Worm (Caenorhabditis elegans) whole organism, L1 larva: ENCODE measurements around the gene F43C11.2.

Experiments used
- C04F5.9 ChIP-seq: sonication (generic microtip); optimal IDR thresholded peaks from 2 replicates; lab custom pipeline; 2016; ENCODE audit warnings: missing genetic modification characterization, missing compliant biosample characterization
- C16A3.4 ChIP-seq: fragments of 150-350 bp; optimal IDR thresholded peaks from 2 replicates; lab custom pipeline; 2014; ENCODE audit warnings: missing biosample characterization, missing genetic modification characterization
- C34B4.2 ChIP-seq: sonication (generic microtip); optimal IDR thresholded peaks from 2 replicates; lab custom pipeline; 2017; ENCODE audit warnings: mild to moderate bottlenecking, missing genetic modification characterization, missing compliant biosample characterization
- F16B12.6 ChIP-seq: fragments of 150-350 bp; optimal IDR thresholded peaks from 2 replicates; lab custom pipeline; 2014; ENCODE audit warnings: missing biosample characterization, missing genetic modification characterization
- aha-1 ChIP-seq: fragments of 150-350 bp; optimal IDR thresholded peaks from 2 replicates; lab custom pipeline; 2014; ENCODE audit warnings: missing biosample characterization, missing genetic modification characterization
- alr-1 ChIP-seq: fragments of 200-800 bp; sonication (Bioruptor generic); optimal IDR thresholded peaks from 2 replicates; lab custom pipeline; 2018; ENCODE audit warnings: borderline replicate concordance, mild to moderate bottlenecking, missing genetic modification characterization, missing compliant biosample characterization
- aly-2 ChIP-seq: fragments of 150-350 bp; optimal IDR thresholded peaks from 2 replicates; lab custom pipeline; 2014; ENCODE audit warnings: missing biosample characterization, missing genetic modification characterization
- blmp-1 ChIP-seq: fragments of 150-350 bp; optimal IDR thresholded peaks from 2 replicates; lab custom pipeline; 2014; ENCODE audit warnings: missing biosample characterization, missing genetic modification characterization
- ceh-63 ChIP-seq: fragments of 200-800 bp; sonication (Bioruptor generic); optimal IDR thresholded peaks from 2 replicates; lab custom pipeline; 2018; ENCODE audit warnings: mild to moderate bottlenecking, missing genetic modification characterization, missing compliant biosample characterization
- ceh-8 ChIP-seq: fragments of 200-800 bp; sonication (Bioruptor generic); optimal IDR thresholded peaks from 2 replicates; lab custom pipeline; 2018; ENCODE audit warnings: mild to moderate bottlenecking, missing genetic modification characterization, moderate library complexity, missing compliant biosample characterization
- efl-1 ChIP-seq, 4 experiments: fragments of 150-350 bp; optimal IDR thresholded peaks in 3 of 4; peaks in 1 of 4; 1 replicate in 1 of 4; 2 replicates in 3 of 4; lab custom pipeline; 2014; ENCODE audit warnings: missing biosample characterization in 2 of 4, missing genetic modification characterization in 2 of 4, missing genetic modification reagents in 2 of 4
- egl-13 ChIP-seq: sonication (generic microtip); optimal IDR thresholded peaks from 2 replicates; lab custom pipeline; 2016; ENCODE audit warnings: missing genotype, missing genetic modification reagents, missing genetic modification characterization, missing compliant biosample characterization
- elt-3 ChIP-seq, 6 experiments: fragments of 150-350 bp in 1 of 6; sonication (generic microtip); optimal IDR thresholded peaks; 2 replicates each; lab custom pipeline; 2017 to 2018; ENCODE audit warnings: missing biosample characterization in 6 of 6, missing genetic modification characterization in 6 of 6, inconsistent platforms in 1 of 6
- fkh-4 ChIP-seq: sonication (generic microtip); optimal IDR thresholded peaks from 2 replicates; lab custom pipeline; 2016; ENCODE audit warnings: missing compliant biosample characterization, missing genetic modification characterization, borderline replicate concordance
- grh-1 ChIP-seq: fragments of 200-800 bp; sonication (Bioruptor generic); IDR thresholded peaks from 2 replicates; pipeline ENCODE4 v1.3.6; 2022; ENCODE audit warnings: missing genetic modification reagents, missing genetic modification characterization, missing compliant biosample characterization
- hlh-17 ChIP-seq: fragments of 200-800 bp; sonication (Bioruptor generic); optimal IDR thresholded peaks from 2 replicates; lab custom pipeline; 2018; ENCODE audit warnings: missing genetic modification characterization, mild to moderate bottlenecking, missing compliant biosample characterization, moderate library complexity, borderline replicate concordance
- lin-13 ChIP-seq: fragments of 150-350 bp; optimal IDR thresholded peaks from 2 replicates; lab custom pipeline; 2014; ENCODE audit warnings: missing biosample characterization, missing genetic modification reagents, missing genetic modification characterization
- lin-14 ChIP-seq: fragments of 200-800 bp; sonication (Bioruptor generic); optimal IDR thresholded peaks from 2 replicates; lab custom pipeline; 2018; ENCODE audit warnings: mild to moderate bottlenecking, missing genetic modification characterization, moderate library complexity, missing compliant biosample characterization
- lin-35 ChIP-seq, 2 experiments: fragments of 150-350 bp; optimal IDR thresholded peaks; 2 replicates each; lab custom pipeline; 2014; ENCODE audit warnings: missing biosample characterization in 2 of 2, missing genetic modification characterization in 2 of 2, missing genetic modification reagents in 2 of 2
- lir-3 ChIP-seq: sonication (generic microtip); optimal IDR thresholded peaks from 2 replicates; lab custom pipeline; 2016; ENCODE audit warnings: mild to moderate bottlenecking, missing genetic modification characterization, moderate library complexity, missing compliant biosample characterization; ENCODE audit not compliant: poor library complexity
- lsy-2 ChIP-seq, 2 experiments: fragments of 150-350 bp; optimal IDR thresholded peaks; 2 replicates each; lab custom pipeline; 2014; ENCODE audit warnings: missing biosample characterization in 2 of 2, missing genetic modification characterization in 2 of 2
- mab-9 ChIP-seq: fragments of 200-800 bp; sonication (Bioruptor generic); IDR thresholded peaks from 2 replicates; pipeline ENCODE4 v1.3.6; 2022; ENCODE audit warnings: missing genetic modification reagents, missing genetic modification characterization, missing compliant biosample characterization
- mef-2 ChIP-seq: fragments of 150-350 bp; optimal IDR thresholded peaks from 2 replicates; lab custom pipeline; 2014; ENCODE audit warnings: missing biosample characterization, missing genetic modification characterization
- mep-1 ChIP-seq: fragments of 150-350 bp; optimal IDR thresholded peaks from 2 replicates; lab custom pipeline; 2014; ENCODE audit warnings: missing biosample characterization, missing genetic modification characterization
- nhr-11 ChIP-seq: fragments of 150-350 bp; optimal IDR thresholded peaks from 2 replicates; lab custom pipeline; 2014; ENCODE audit warnings: missing biosample characterization, missing genetic modification characterization
- nhr-12 ChIP-seq: sonication (generic microtip); optimal IDR thresholded peaks from 2 replicates; lab custom pipeline; 2017; ENCODE audit warnings: missing biosample characterization, missing genetic modification characterization
- nhr-19 ChIP-seq: fragments of 200-800 bp; sonication (Bioruptor generic); conservative IDR thresholded peaks from 2 replicates; pipeline ENCODE4 v1.3.6; 2022; ENCODE audit warnings: missing genetic modification characterization, missing compliant biosample characterization
- nhr-20 ChIP-seq: sonication (generic microtip); optimal IDR thresholded peaks from 2 replicates; lab custom pipeline; 2016; ENCODE audit warnings: mild to moderate bottlenecking, missing genetic modification characterization, missing compliant biosample characterization
- nhr-237 ChIP-seq: fragments of 150-350 bp; optimal IDR thresholded peaks from 2 replicates; lab custom pipeline; 2014; ENCODE audit warnings: missing biosample characterization, missing genetic modification characterization
- nhr-84 ChIP-seq: sonication (generic microtip); optimal IDR thresholded peaks from 2 replicates; lab custom pipeline; 2017; ENCODE audit warnings: missing biosample characterization, missing genetic modification characterization
- nhr-90 ChIP-seq: sonication (generic microtip); optimal IDR thresholded peaks from 2 replicates; lab custom pipeline; 2016; ENCODE audit warnings: mild to moderate bottlenecking, missing genetic modification characterization, missing compliant biosample characterization; ENCODE audit not compliant: poor library complexity
- rnt-1 ChIP-seq: sonication (generic microtip); optimal IDR thresholded peaks from 2 replicates; lab custom pipeline; 2016; ENCODE audit warnings: mild to moderate bottlenecking, missing genetic modification characterization, moderate library complexity, missing compliant biosample characterization
- skn-1 ChIP-seq: fragments of 150-350 bp; optimal IDR thresholded peaks from 2 replicates; lab custom pipeline; 2014; ENCODE audit warnings: missing biosample characterization, missing genetic modification characterization
- snu-23 ChIP-seq: sonication (generic microtip); optimal IDR thresholded peaks from 2 replicates; lab custom pipeline; 2016; ENCODE audit warnings: missing genetic modification characterization, missing compliant biosample characterization
- sox-4 ChIP-seq: sonication (generic microtip); optimal IDR thresholded peaks from 2 replicates; lab custom pipeline; 2016; ENCODE audit warnings: missing genetic modification characterization, missing compliant biosample characterization
- sup-37 ChIP-seq: fragments of 200-800 bp; sonication (Bioruptor generic); optimal IDR thresholded peaks from 2 replicates; lab custom pipeline; 2018; ENCODE audit warnings: mild to moderate bottlenecking, missing genetic modification characterization, missing compliant biosample characterization
- tlp-1 ChIP-seq: fragments of 150-350 bp; optimal IDR thresholded peaks from 2 replicates; lab custom pipeline; 2014; ENCODE audit warnings: missing biosample characterization, missing genetic modification characterization
- unc-86 ChIP-seq: sonication (generic microtip); optimal IDR thresholded peaks from 2 replicates; lab custom pipeline; 2016; ENCODE audit warnings: missing genetic modification characterization, missing compliant biosample characterization
- unc-98 ChIP-seq: fragments of 200-800 bp; sonication (Bioruptor generic); IDR thresholded peaks from 2 replicates; pipeline ENCODE4 v1.3.6; 2022; ENCODE audit warnings: missing genetic modification characterization, missing compliant biosample characterization
- vab-15 ChIP-seq: sonication (generic microtip); optimal IDR thresholded peaks from 2 replicates; lab custom pipeline; 2017; ENCODE audit warnings: missing genotype, mild to moderate bottlenecking, missing genetic modification characterization, missing compliant biosample characterization
- xbp-1 ChIP-seq: sonication (generic microtip); optimal IDR thresholded peaks from 2 replicates; lab custom pipeline; 2016; ENCODE audit warnings: missing genetic modification characterization, missing compliant biosample characterization
- ztf-11 ChIP-seq, 2 experiments: sonication (generic microtip); optimal IDR thresholded peaks; 2 replicates each; lab custom pipeline; 2016 to 2017; ENCODE audit warnings: missing genetic modification characterization in 2 of 2, missing biosample characterization in 1 of 2, missing compliant biosample characterization in 1 of 2

The F43C11.2 gene

ce11 chrII:2336177-2336576 lies 18.4 kb upstream of the F43C11.2 start:
- TF ChIP-seq ceh-63 (no peak), ceh-8 (GFP tag; lab: Kevin White, UChicago) (no peak), hlh-17 (GFP tag; lab: Kevin White, UChicago) (no peak), aly-2 (tag; lab: Kevin White, UChicago) (no peak), tlp-1 (tag; lab: Kevin White, UChicago) (no peak), vab-15 (tag; lab: Kevin White, UChicago) (no peak), mef-2 (tag; lab: Kevin White, UChicago) (no peak), fkh-4 (tag; lab: Kevin White, UChicago) (no peak), lsy-2 (tag; optimal IDR thresholded peaks at IDR 0.05; lab: Kevin White, UChicago) (no peak), C04F5.9 (tag; lab: Kevin White, UChicago) (no peak), C16A3.4 (tag; lab: Kevin White, UChicago) (no peak), sox-4 (tag; lab: Kevin White, UChicago) (no peak), nhr-84 (no peak), alr-1 (tag; lab: Kevin White, UChicago) (no peak), mab-9 (GFP tag; lab: Robert Waterston, UW) (no peak), C34B4.2 (tag; lab: Kevin White, UChicago) (no peak), lin-13 (GFP tag; lab: Kevin White, UChicago) (no peak), nhr-12 (tag; lab: Kevin White, UChicago) (no peak), nhr-19 (GFP tag; lab: Robert Waterston, UW) (no peak), nhr-90 (tag; lab: Kevin White, UChicago) (no peak)

DNA sequence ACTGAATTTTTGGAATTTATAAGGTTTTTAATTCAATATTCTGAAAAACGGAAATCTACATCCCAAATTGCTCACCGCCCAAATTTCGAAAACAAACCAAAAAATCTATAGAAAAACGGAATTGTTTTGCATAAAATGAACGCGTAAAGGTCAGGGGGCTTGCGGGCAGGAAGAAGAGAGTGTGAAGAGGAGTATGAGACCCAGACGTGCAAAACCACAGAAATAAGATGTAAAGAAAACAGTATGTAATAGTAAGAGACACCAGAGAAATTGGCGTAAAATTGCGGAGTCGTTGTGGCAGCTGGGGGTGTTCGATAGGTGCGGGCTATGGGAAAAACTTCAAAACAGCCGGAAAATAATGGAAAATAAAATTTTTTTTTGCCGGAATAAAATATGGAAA lies 13.6 kb upstream of the F43C11.2 start:
- no peak for TF ChIP-seq mef-2 (tag; lab: Kevin White, UChicago)
- TF ChIP-seq F16B12.6 (tag; lab: Kevin White, UChicago), result peak; percentile 4
- no peak for TF ChIP-seq skn-1 (tag; lab: Kevin White, UChicago)
- peak; percentile 6 for TF ChIP-seq snu-23
- TF ChIP-seq xbp-1, result no peak
- TF ChIP-seq sox-4 (tag; lab: Kevin White, UChicago), result no peak
- no peak for TF ChIP-seq nhr-237
- TF ChIP-seq grh-1 (GFP tag; lab: Robert Waterston, UW), result no peak
- TF ChIP-seq elt-3 (tag; optimal IDR thresholded peaks at IDR 0.05; lab: Kevin White, UChicago), result no peak
- no peak for TF ChIP-seq aha-1 (tag; lab: Kevin White, UChicago)
- no peak for TF ChIP-seq C04F5.9 (tag; lab: Kevin White, UChicago)
- TF ChIP-seq lin-13 (GFP tag; lab: Kevin White, UChicago), result no peak
- TF ChIP-seq lin-35 (GFP tag; optimal IDR thresholded peaks at IDR 0.05; lab: Kevin White, UChicago), result peak; percentile 10 to 23
- TF ChIP-seq unc-98, result no peak
- no peak for TF ChIP-seq blmp-1 (tag; lab: Kevin White, UChicago)
- peak; percentile 61 for TF ChIP-seq lin-14 (GFP tag; lab: Kevin White, UChicago)
- TF ChIP-seq nhr-20 (tag; lab: Kevin White, UChicago), result no peak
- TF ChIP-seq mep-1 (tag; lab: Kevin White, UChicago), result peak; percentile 35
- peak in 1 of 2 experiments; percentile 10 for TF ChIP-seq lsy-2 (tag; optimal IDR thresholded peaks at IDR 0.05; lab: Kevin White, UChicago)
- no peak for TF ChIP-seq unc-86
- no peak for TF ChIP-seq ztf-11 (tag; optimal IDR thresholded peaks at IDR 0.05; lab: Kevin White, UChicago)
- TF ChIP-seq sup-37 (GFP tag; lab: Kevin White, UChicago), result no peak
- TF ChIP-seq efl-1 (optimal IDR thresholded peaks at IDR 0.05; lab: Kevin White, UChicago), result peak; percentile 34 to 44
- TF ChIP-seq efl-1 (GFP tag; optimal IDR thresholded peaks at IDR 0.05 in 1 of 2; lab: Kevin White, UChicago), result peak; percentile 18 to 20
- TF ChIP-seq egl-13 (tag; lab: Kevin White, UChicago), result no peak
- TF ChIP-seq nhr-11, result no peak
- TF ChIP-seq lir-3 (tag; lab: Kevin White, UChicago), result no peak
- peak; percentile 78 for TF ChIP-seq rnt-1
- TF ChIP-seq nhr-84, result no peak
